Fruit fly (Drosophila melanogaster) whole organism, embryonic: ENCODE data around the gene Polr2D.

Experiments used
- Adf1 ChIP-seq: fragments of 200-800 bp; sonication (Bioruptor generic); IDR thresholded peaks from 2 replicates; pipeline ENCODE4 v1.3.6; 2022; ENCODE audit warnings: missing biosample characterization, missing genetic modification characterization
- Atf6 ChIP-seq: fragments of 200-800 bp; sonication (Bioruptor generic); IDR thresholded peaks from 2 replicates; pipeline ENCODE4 v1.3.6; 2022; ENCODE audit warnings: missing biosample characterization, missing genetic modification characterization
- CG1024 ChIP-seq: fragments of 200-800 bp; sonication (Bioruptor generic); IDR thresholded peaks from 2 replicates; pipeline ENCODE4 v1.3.6; 2022; ENCODE audit warnings: missing biosample characterization, missing genetic modification characterization
- CG10366 ChIP-seq: fragments of 200-800 bp; sonication (Bioruptor generic); IDR thresholded peaks from 2 replicates; pipeline ENCODE4 v1.3.6; 2022; ENCODE audit warnings: missing biosample characterization, missing genetic modification characterization
- CG10979 ChIP-seq: fragments of 200-800 bp; sonication (Bioruptor generic); optimal IDR thresholded peaks from 2 replicates; lab custom pipeline; 2018; ENCODE audit warnings: missing biosample characterization, mild to moderate bottlenecking, missing genetic modification characterization, moderate library complexity
- CG11093 ChIP-seq: fragments of 200-800 bp; sonication (Bioruptor generic); IDR thresholded peaks from 3 replicates; pipeline ENCODE4 v1.3.6; 2022; ENCODE audit warnings: missing biosample characterization, missing genetic modification characterization
- CG11723 ChIP-seq: fragments of 200-800 bp; sonication (Bioruptor generic); optimal IDR thresholded peaks from 2 replicates; lab custom pipeline; 2017; ENCODE audit warnings: missing biosample characterization, mild to moderate bottlenecking, missing genetic modification characterization
- CG1233 ChIP-seq: fragments of 200-800 bp; sonication (Bioruptor generic); optimal IDR thresholded peaks from 4 replicates; lab custom pipeline; 2018; ENCODE audit warnings: missing biosample characterization, mild to moderate bottlenecking, missing genetic modification characterization
- CG14667 ChIP-seq: fragments of 200-800 bp; sonication (Bioruptor generic); IDR thresholded peaks from 2 replicates; pipeline ENCODE4 v1.3.6; 2022; ENCODE audit warnings: missing biosample characterization, missing genetic modification characterization
- CG14860 ChIP-seq: fragments of 200-800 bp; sonication (Bioruptor generic); IDR thresholded peaks from 3 replicates; pipeline ENCODE4 v1.3.6; 2022; ENCODE audit warnings: missing biosample characterization, missing genetic modification characterization; ENCODE audit not compliant: partially characterized antibody
- CG15696 ChIP-seq: fragments of 200-800 bp; sonication (Bioruptor generic); optimal IDR thresholded peaks from 2 replicates; lab custom pipeline; 2019; ENCODE audit warnings: missing biosample characterization, mild to moderate bottlenecking, missing genetic modification characterization, moderate library complexity
- CG16815 ChIP-seq: fragments of 200-800 bp; sonication (Bioruptor generic); optimal IDR thresholded peaks from 3 replicates; lab custom pipeline; 2017; ENCODE audit warnings: missing biosample characterization, mild to moderate bottlenecking, missing genetic modification characterization
- CG2116 ChIP-seq: fragments of 200-800 bp; sonication (Bioruptor generic); optimal IDR thresholded peaks from 3 replicates; lab custom pipeline; 2018; ENCODE audit warnings: missing biosample characterization, mild to moderate bottlenecking, missing genetic modification characterization
- CG2199 ChIP-seq: fragments of 200-800 bp; sonication (Bioruptor generic); IDR thresholded peaks from 3 replicates; pipeline ENCODE4 v1.3.6; 2022; ENCODE audit warnings: missing biosample characterization, missing genetic modification characterization
- CG2202 ChIP-seq: fragments of 200-800 bp; sonication (Bioruptor generic); optimal IDR thresholded peaks from 2 replicates; lab custom pipeline; 2018; ENCODE audit warnings: missing biosample characterization, mild to moderate bottlenecking, missing genetic modification characterization
- CG3065 ChIP-seq: fragments of 200-800 bp; sonication (Bioruptor generic); optimal IDR thresholded peaks from 2 replicates; lab custom pipeline; 2016; ENCODE audit warnings: missing biosample characterization, missing genetic modification characterization
- CG34422 ChIP-seq: fragments of 200-800 bp; sonication (Bioruptor generic); IDR thresholded peaks from 3 replicates; pipeline ENCODE4 v1.3.6; 2022; ENCODE audit warnings: missing biosample characterization, missing genetic modification characterization
- CG3995 ChIP-seq: fragments of 200-800 bp; sonication (Bioruptor generic); optimal IDR thresholded peaks from 3 replicates; lab custom pipeline; 2016; ENCODE audit warnings: missing biosample characterization, missing genetic modification characterization
- CG4360 ChIP-seq: fragments of 200-800 bp; sonication (Bioruptor generic); IDR thresholded peaks from 2 replicates; pipeline ENCODE4 v1.3.6; 2022; ENCODE audit warnings: missing biosample characterization, missing genetic modification characterization
- CG4424 ChIP-seq: fragments of 200-800 bp; sonication (Bioruptor generic); optimal IDR thresholded peaks from 3 replicates; lab custom pipeline; 2016; ENCODE audit warnings: missing biosample characterization, missing genetic modification characterization
- CG6254 ChIP-seq: fragments of 200-800 bp; sonication (Bioruptor generic); optimal IDR thresholded peaks from 3 replicates; lab custom pipeline; 2017; ENCODE audit warnings: mild to moderate bottlenecking, missing biosample characterization, missing genetic modification reagents, missing genetic modification characterization
- CG6791 ChIP-seq: fragments of 200-800 bp; sonication (Bioruptor generic); IDR thresholded peaks from 3 replicates; pipeline ENCODE4 v1.3.6; 2022; ENCODE audit warnings: missing biosample characterization, missing genetic modification characterization; ENCODE audit not compliant: partially characterized antibody
- CG8290 ChIP-seq, 3 experiments: fragments of 200-800 bp; sonication (Bioruptor generic); optimal IDR thresholded peaks; 2 replicates each; lab custom pipeline; 2016 to 2019; ENCODE audit warnings: missing biosample characterization in 3 of 3, missing genetic modification characterization in 3 of 3, mild to moderate bottlenecking in 2 of 3, moderate library complexity in 1 of 3
- CG8388 ChIP-seq: fragments of 200-800 bp; sonication (Bioruptor generic); optimal IDR thresholded peaks from 2 replicates; lab custom pipeline; 2019; ENCODE audit warnings: missing biosample characterization, mild to moderate bottlenecking, missing genetic modification characterization, moderate library complexity
- CG9797 ChIP-seq: fragments of 200-800 bp; sonication (Bioruptor generic); optimal IDR thresholded peaks from 3 replicates; lab custom pipeline; 2018; ENCODE audit warnings: missing biosample characterization, mild to moderate bottlenecking, missing genetic modification characterization
- CHES-1-like ChIP-seq: fragments of 200-800 bp; sonication (Bioruptor generic); optimal IDR thresholded peaks from 2 replicates; lab custom pipeline; 2016; ENCODE audit warnings: missing biosample characterization, missing genetic modification characterization
- Dek ChIP-seq: fragments of 200-800 bp; sonication (Bioruptor generic); optimal IDR thresholded peaks from 3 replicates; lab custom pipeline; 2019; ENCODE audit warnings: missing biosample characterization, mild to moderate bottlenecking, missing genetic modification characterization, moderate library complexity
- Doc2 ChIP-seq: fragments of 200-800 bp; sonication (Bioruptor generic); IDR thresholded peaks from 2 replicates; pipeline ENCODE4 v1.3.6; 2022; ENCODE audit warnings: missing biosample characterization, missing genetic modification characterization
- Elba2 ChIP-seq: fragments of 200-800 bp; sonication (Bioruptor generic); optimal IDR thresholded peaks from 3 replicates; lab custom pipeline; 2016; ENCODE audit warnings: missing biosample characterization, missing genetic modification characterization
- Gug ChIP-seq: fragments of 200-800 bp; sonication (Bioruptor generic); IDR thresholded peaks from 4 replicates; pipeline ENCODE4 v1.3.6; 2022; ENCODE audit warnings: missing biosample characterization, missing genetic modification characterization
- HLH4C ChIP-seq: fragments of 200-800 bp; sonication (Bioruptor generic); IDR thresholded peaks from 3 replicates; pipeline ENCODE4 v1.3.6; 2022; ENCODE audit warnings: missing biosample characterization, missing genetic modification characterization; ENCODE audit not compliant: partially characterized antibody
- Kr ChIP-seq: fragments of 200-800 bp; sonication (Bioruptor generic); optimal IDR thresholded peaks from 2 replicates; lab custom pipeline; 2017; ENCODE audit warnings: missing biosample characterization, mild to moderate bottlenecking, missing genetic modification characterization
- MBD-R2 ChIP-seq: fragments of 200-800 bp; sonication (Bioruptor generic); IDR thresholded peaks from 2 replicates; pipeline ENCODE4 v1.3.6; 2022; ENCODE audit warnings: missing biosample characterization, missing genetic modification characterization
- NC2α ChIP-seq: fragments of 200-800 bp; sonication (Bioruptor generic); optimal IDR thresholded peaks from 2 replicates; lab custom pipeline; 2016; ENCODE audit warnings: missing biosample characterization, missing genetic modification characterization
- Opbp ChIP-seq: fragments of 200-800 bp; sonication (Bioruptor generic); IDR thresholded peaks from 3 replicates; pipeline ENCODE4 v1.3.6; 2022; ENCODE audit warnings: missing biosample characterization, missing genetic modification characterization; ENCODE audit not compliant: partially characterized antibody
- Poxn ChIP-seq: fragments of 200-800 bp; sonication (Bioruptor generic); IDR thresholded peaks from 2 replicates; pipeline ENCODE4 v1.3.6; 2022; ENCODE audit warnings: missing biosample characterization, missing genetic modification characterization
- Xbp1 ChIP-seq: fragments of 200-800 bp; sonication (Bioruptor generic); optimal IDR thresholded peaks from 3 replicates; lab custom pipeline; 2016; ENCODE audit warnings: missing biosample characterization, mild to moderate bottlenecking, missing genetic modification characterization
- amos ChIP-seq: fragments of 200-800 bp; sonication (Bioruptor generic); IDR thresholded peaks from 2 replicates; pipeline ENCODE4 v1.3.6; 2022; ENCODE audit warnings: missing biosample characterization, missing genetic modification characterization; ENCODE audit not compliant: partially characterized antibody
- da ChIP-seq: fragments of 200-800 bp; sonication (Bioruptor generic); optimal IDR thresholded peaks from 2 replicates; lab custom pipeline; 2016; ENCODE audit warnings: missing biosample characterization, missing genetic modification characterization
- fd3F ChIP-seq: fragments of 200-800 bp; sonication (Bioruptor generic); optimal IDR thresholded peaks from 2 replicates; lab custom pipeline; 2018; ENCODE audit warnings: missing biosample characterization, mild to moderate bottlenecking, missing genetic modification characterization, moderate library complexity
- hbn ChIP-seq: fragments of 200-800 bp; sonication (Bioruptor generic); IDR thresholded peaks from 2 replicates; pipeline ENCODE4 v1.3.6; 2022; ENCODE audit warnings: missing biosample characterization, missing genetic modification characterization; ENCODE audit not compliant: partially characterized antibody
- lilli ChIP-seq: fragments of 200-800 bp; sonication (Bioruptor generic); optimal IDR thresholded peaks from 3 replicates; lab custom pipeline; 2016; ENCODE audit warnings: missing biosample characterization, missing genetic modification characterization
- mld ChIP-seq: fragments of 200-800 bp; sonication (Bioruptor generic); IDR thresholded peaks from 3 replicates; pipeline ENCODE4 v1.3.6; 2022; ENCODE audit warnings: missing biosample characterization, missing genetic modification characterization; ENCODE audit not compliant: partially characterized antibody
- nom ChIP-seq: fragments of 200-800 bp; sonication (Bioruptor generic); optimal IDR thresholded peaks from 2 replicates; lab custom pipeline; 2017; ENCODE audit warnings: missing biosample characterization, missing genetic modification characterization, mild to moderate bottlenecking, moderate library complexity, missing genetic modification reagents
- pnt ChIP-seq: fragments of 200-800 bp; sonication (Bioruptor generic); optimal IDR thresholded peaks from 3 replicates; lab custom pipeline; 2016; ENCODE audit warnings: missing biosample characterization, missing genetic modification characterization
- sim ChIP-seq: fragments of 200-800 bp; sonication (Bioruptor generic); IDR thresholded peaks from 2 replicates; pipeline ENCODE4 v1.3.6; 2022; ENCODE audit warnings: missing biosample characterization, missing genetic modification characterization
- stc ChIP-seq: fragments of 200-800 bp; sonication (Bioruptor generic); IDR thresholded peaks from 2 replicates; pipeline ENCODE4 v1.3.6; 2022; ENCODE audit warnings: missing biosample characterization, missing genetic modification characterization
- sug ChIP-seq: fragments of 200-800 bp; optimal IDR thresholded peaks from 2 replicates; lab custom pipeline; 2019; ENCODE audit warnings: missing biosample characterization, mild to moderate bottlenecking, missing genetic modification characterization, moderate library complexity
- tna ChIP-seq: fragments of 200-800 bp; sonication (Bioruptor generic); IDR thresholded peaks from 2 replicates; pipeline ENCODE4 v1.3.6; 2022; ENCODE audit warnings: missing biosample characterization, missing genetic modification characterization; ENCODE audit not compliant: partially characterized antibody
- vvl ChIP-seq: fragments of 200-800 bp; sonication (Bioruptor generic); IDR thresholded peaks from 2 replicates; pipeline ENCODE4 v1.3.6; 2022; ENCODE audit warnings: missing biosample characterization, missing genetic modification characterization
- wek ChIP-seq: fragments of 200-800 bp; sonication (Bioruptor generic); optimal IDR thresholded peaks from 3 replicates; lab custom pipeline; 2018; ENCODE audit warnings: missing biosample characterization, mild to moderate bottlenecking, missing genetic modification characterization, moderate library complexity

Gene Polr2D

dm6 chr3R:18283441-18283840 is 28.2 kb upstream of the Polr2D start, which contains the start of the genes CG14312 and CG8064 (continued):
- TF ChIP-seq pnt: no peak
- TF ChIP-seq Opbp: peak; percentile 75
- TF ChIP-seq Xbp1: no peak
- no peak for TF ChIP-seq Kr (GFP tag; lab: Kevin White, UChicago)
- TF ChIP-seq CG4360 (GFP tag; lab: Robert Waterston, UW): no peak
- TF ChIP-seq CG34422 (GFP tag; lab: Robert Waterston, UW): peak; percentile 61; the same call in 1 of the 3 replicates
- TF ChIP-seq CG3065 (GFP tag; lab: Kevin White, UChicago): no peak
- TF ChIP-seq CG6254: no peak
- no peak for TF ChIP-seq CG11093
- TF ChIP-seq CG10979 (tag; lab: Kevin White, UChicago): no peak
- TF ChIP-seq tna: no peak
- no peak for TF ChIP-seq sug (tag; lab: Kevin White, UChicago)
- TF ChIP-seq CG14860 (GFP tag; lab: Robert Waterston, UW): 0 out of 3 replicates have a peak, but pooled peaks have one; percentile 10
- TF ChIP-seq CG4424: no peak
- no peak for TF ChIP-seq CG2199 (GFP tag; lab: Robert Waterston, UW)
- no peak for TF ChIP-seq Doc2
- peak; percentile 76 for TF ChIP-seq CG2116
- TF ChIP-seq CG2202 (tag; lab: Kevin White, UChicago): no peak
- TF ChIP-seq CG16815: no peak
- TF ChIP-seq da (GFP tag; lab: Kevin White, UChicago): no peak
- peak; percentile 80 for TF ChIP-seq amos (GFP tag; lab: Robert Waterston, UW)
- no peak for TF ChIP-seq sim
- no peak for TF ChIP-seq CG8388 (GFP tag; lab: Kevin White, UChicago)
- no peak for TF ChIP-seq lilli (GFP tag; lab: Kevin White, UChicago)
- peak; percentile 66 for TF ChIP-seq HLH4C (GFP tag; lab: Robert Waterston, UW)
- no peak for TF ChIP-seq nom
- TF ChIP-seq CG8290 (GFP tag; optimal IDR thresholded peaks at IDR 0.05; lab: Kevin White, UChicago): no peak
- TF ChIP-seq CG8290 (tag; optimal IDR thresholded peaks at IDR 0.05; lab: Kevin White, UChicago): no peak
- no peak for TF ChIP-seq Poxn
- no peak for TF ChIP-seq fd3F
- no peak for TF ChIP-seq Adf1
- no peak for TF ChIP-seq Dek (tag; lab: Kevin White, UChicago)
- TF ChIP-seq CG3995 (GFP tag; lab: Kevin White, UChicago): peak; percentile 76
- TF ChIP-seq MBD-R2: peak; percentile 78
- TF ChIP-seq CG15696 (tag; lab: Kevin White, UChicago): no peak
- no peak for TF ChIP-seq CG14667 (GFP tag; lab: Robert Waterston, UW)
- no peak for TF ChIP-seq NC2α (GFP tag; lab: Kevin White, UChicago)
- no peak for TF ChIP-seq CG11723 (GFP tag; lab: Kevin White, UChicago)
- peak; percentile 18 for TF ChIP-seq CG9797 (GFP tag; lab: Kevin White, UChicago)
- no peak for TF ChIP-seq stc (GFP tag; lab: Robert Waterston, UW)
- 0 out of 2 replicates have a peak, but pooled peaks have one; percentile 25 for TF ChIP-seq vvl (GFP tag; lab: Robert Waterston, UW)
- no peak for TF ChIP-seq CG1024 (GFP tag; lab: Robert Waterston, UW)
- TF ChIP-seq wek: no peak
- no peak for TF ChIP-seq CG10366
- peak; percentile 29 for TF ChIP-seq CHES-1-like (GFP tag; lab: Kevin White, UChicago)
- TF ChIP-seq mld (GFP tag; lab: Robert Waterston, UW): no peak
- TF ChIP-seq Atf6: no peak
- no peak for TF ChIP-seq Elba2 (GFP tag; lab: Kevin White, UChicago)
- TF ChIP-seq Gug (GFP tag; lab: Robert Waterston, UW): no peak
- TF ChIP-seq CG6791 (GFP tag; lab: Robert Waterston, UW): peak; percentile 78
- peak; percentile 65 for TF ChIP-seq hbn (GFP tag; lab: Robert Waterston, UW)
- no peak for TF ChIP-seq CG1233 (GFP tag; lab: Kevin White, UChicago)
